Worm (Caenorhabditis elegans): ENCODE data around the gene fbxa-189.

fbxa-189 gene

ce11 chrV:17323876-17324275 lies 21.1 kb upstream of the fbxa-189 start:
- peak; percentile 12 for TF ChIP-seq drap-1 (GFP tag; optimal IDR thresholded peaks at IDR 0.05)
- TF ChIP-seq unc-39 (tag; optimal IDR thresholded peaks at IDR 0.05) = no peak

ce11 chrV:17327867-17328266 lies 17.1 kb upstream of the fbxa-189 start, which contains the start of gene sdz-16:
Gene sdz-16 (minus strand): TSS chrV:17327967.
- TF ChIP-seq sem-2 (GFP tag; optimal IDR thresholded peaks at IDR 0.05) (no peak), unc-120 (tag; optimal IDR thresholded peaks at IDR 0.05; ENCODE audit: poor library complexity, severe bottlenecking) (no peak), bed-3 (GFP tag; optimal IDR thresholded peaks at IDR 0.05) (no peak), unc-39 (tag; optimal IDR thresholded peaks at IDR 0.05) (no peak), snpc-4 (tag; optimal IDR thresholded peaks at IDR 0.05) (no peak), unc-62 (GFP tag; optimal IDR thresholded peaks at IDR 0.05) (no peak), ceh-43 (GFP tag; optimal IDR thresholded peaks at IDR 0.05) (no peak), flh-1 (GFP tag; optimal IDR thresholded peaks at IDR 0.05) (no peak), ceh-83 (GFP tag; optimal IDR thresholded peaks at IDR 0.05) (no peak), lin-13 (tag; optimal IDR thresholded peaks at IDR 0.05) (no peak), mab-5 (tag; optimal IDR thresholded peaks at IDR 0.05) (no peak), nhr-2 (tag; optimal IDR thresholded peaks at IDR 0.05) (no peak), nhr-237 (tag; optimal IDR thresholded peaks at IDR 0.05) (no peak), nhr-28 (tag; optimal IDR thresholded peaks at IDR 0.05) (no peak)

- TF ChIP-seq lsy-2 (tag; optimal IDR thresholded peaks at IDR 0.05) = no peak
- TF ChIP-seq drap-1 (GFP tag; optimal IDR thresholded peaks at IDR 0.05) = no peak
- no peak for TF ChIP-seq ceh-43 (GFP tag; optimal IDR thresholded peaks at IDR 0.05)
- no peak for TF ChIP-seq ceh-39 (tag; optimal IDR thresholded peaks at IDR 0.05)
- TF ChIP-seq nhr-12 (tag; optimal IDR thresholded peaks at IDR 0.05) = no peak
- TF ChIP-seq tbx-8 (GFP tag; optimal IDR thresholded peaks at IDR 0.05) = no peak
- no peak for TF ChIP-seq snpc-4 (tag; optimal IDR thresholded peaks at IDR 0.05)
- TF ChIP-seq pha-4 (tag; optimal IDR thresholded peaks at IDR 0.05) = no peak
- no peak for TF ChIP-seq sem-2 (GFP tag; optimal IDR thresholded peaks at IDR 0.05)
- TF ChIP-seq flh-1 (GFP tag; optimal IDR thresholded peaks at IDR 0.05) = no peak
- no peak for TF ChIP-seq blmp-1 (tag; optimal IDR thresholded peaks at IDR 0.05)
- no peak for TF ChIP-seq ham-2 (GFP tag; optimal IDR thresholded peaks at IDR 0.05)
- no peak for TF ChIP-seq unc-39 (tag; optimal IDR thresholded peaks at IDR 0.05)
- TF ChIP-seq ceh-83 (GFP tag; optimal IDR thresholded peaks at IDR 0.05) = no peak
- TF ChIP-seq mab-5 (tag; optimal IDR thresholded peaks at IDR 0.05) = no peak
- TF ChIP-seq lin-13 (tag; optimal IDR thresholded peaks at IDR 0.05) = no peak
Measured at ce11 chrV:17328497-17328896, 16.5 kb upstream of the fbxa-189 start, which contains the start of gene srg-44. Gene srg-44 (plus strand): TSS chrV:17328797.

- no peak for TF ChIP-seq unc-39 (tag; optimal IDR thresholded peaks at IDR 0.05)
- TF ChIP-seq M03D4.4 (tag; optimal IDR thresholded peaks at IDR 0.05) = no peak
- TF ChIP-seq zip-8 (tag; optimal IDR thresholded peaks at IDR 0.05) = no peak
- no peak for TF ChIP-seq blmp-1 (tag; optimal IDR thresholded peaks at IDR 0.05)
- no peak for TF ChIP-seq lsy-2 (tag; optimal IDR thresholded peaks at IDR 0.05)
- TF ChIP-seq ces-1 (GFP tag; optimal IDR thresholded peaks at IDR 0.05) = no peak
- no peak for TF ChIP-seq mls-2 (tag; optimal IDR thresholded peaks at IDR 0.05)
- TF ChIP-seq sem-2 (GFP tag; optimal IDR thresholded peaks at IDR 0.05) = no peak
- no peak for TF ChIP-seq nhr-76 (tag; optimal IDR thresholded peaks at IDR 0.05)
- TF ChIP-seq drap-1 (GFP tag; optimal IDR thresholded peaks at IDR 0.05) = no peak
- no peak for TF ChIP-seq nhr-2 (tag; optimal IDR thresholded peaks at IDR 0.05)
Measured at ce11 chrV:17331340-17331739, 13.7 kb upstream of the fbxa-189 start, which contains the start of gene fbxa-185. Gene fbxa-185 (plus strand): TSS chrV:17331640.

- TF ChIP-seq mep-1 (tag; optimal IDR thresholded peaks at IDR 0.05) (no peak), sptf-1 (tag; optimal IDR thresholded peaks at IDR 0.05) (no peak), snpc-4 (tag; optimal IDR thresholded peaks at IDR 0.05) (no peak), pha-4 (tag; optimal IDR thresholded peaks at IDR 0.05) (no peak)
Measured at ce11 chrV:17339349-17339748, 5.7 kb upstream of the fbxa-189 start.

- TF ChIP-seq ceh-39 (tag; optimal IDR thresholded peaks at IDR 0.05) (no peak), ceh-43 (GFP tag; optimal IDR thresholded peaks at IDR 0.05) (no peak)
Measured at ce11 chrV:17347602-17348001, 2.6 kb downstream of the fbxa-189 start, which contains the start of gene skr-5. Gene skr-5 (plus strand): TSS chrV:17347902.
